Fruit fly (Drosophila melanogaster) Kc167 (cell line): ENCODE measurements around the gene TotM.

Experiments
- Myc ChIP-seq: fragments of >200 bp; optimal IDR thresholded peaks from 2 replicates; lab custom pipeline; 2017; ENCODE audit warnings: missing external identifiers
- Sin3A ChIP-seq: fragments of >200 bp; optimal IDR thresholded peaks from 2 replicates; lab custom pipeline; 2018; ENCODE audit warnings: missing external identifiers
- h ChIP-seq: fragments of >200 bp; optimal IDR thresholded peaks from 3 replicates; lab custom pipeline; 2018; ENCODE audit warnings: missing external identifiers
- insv ChIP-seq: fragments of >200 bp; optimal IDR thresholded peaks from 3 replicates; lab custom pipeline; 2018; ENCODE audit warnings: missing external identifiers
- psq ChIP-seq: fragments of >200 bp; optimal IDR thresholded peaks from 2 replicates; lab custom pipeline; 2017; ENCODE audit warnings: missing external identifiers
- ttk ChIP-seq: sonication (Bioruptor generic); optimal IDR thresholded peaks from 2 replicates; lab custom pipeline; 2017; ENCODE audit warnings: missing external identifiers

Gene TotM

dm6 chr2L:5294392-5295244 is 35.0 kb upstream of the TotM start:
- no peak for TF ChIP-seq h (lab: Kevin White, UChicago)
- TF ChIP-seq Myc, result no peak
- TF ChIP-seq insv (lab: Kevin White, UChicago), result no peak
- no peak for TF ChIP-seq ttk (lab: Kevin White, UChicago)
- no peak for TF ChIP-seq psq
- TF ChIP-seq Sin3A (lab: Kevin White, UChicago), result no peak

- TF ChIP-seq ttk (lab: Kevin White, UChicago) (no peak), Sin3A (lab: Kevin White, UChicago) (no peak), Myc (no peak), insv (lab: Kevin White, UChicago) (no peak), h (lab: Kevin White, UChicago) (no peak), psq (no peak)
Measured at dm6 chr2L:5295245-5295572, 34.4 kb upstream of the TotM start.

dm6 chr2L:5296672-5297288 is 32.9 kb upstream of the TotM start:
- no peak for TF ChIP-seq ttk (lab: Kevin White, UChicago)
- no peak for TF ChIP-seq Myc
- TF ChIP-seq insv (lab: Kevin White, UChicago), result no peak
- no peak for TF ChIP-seq psq
- no peak for TF ChIP-seq Sin3A (lab: Kevin White, UChicago)
- no peak for TF ChIP-seq h (lab: Kevin White, UChicago)

dm6 chr2L:5297289-5297960 is 32.2 kb upstream of the TotM start:
- no peak for TF ChIP-seq Sin3A (lab: Kevin White, UChicago)
- TF ChIP-seq psq, result no peak
- no peak for TF ChIP-seq insv (lab: Kevin White, UChicago)
- no peak for TF ChIP-seq Myc
- no peak for TF ChIP-seq h (lab: Kevin White, UChicago)
- no peak for TF ChIP-seq ttk (lab: Kevin White, UChicago)

dm6 chr2L:5297961-5298311 is 31.7 kb upstream of the TotM start:
- TF ChIP-seq insv (lab: Kevin White, UChicago), result no peak

- no peak for TF ChIP-seq insv (lab: Kevin White, UChicago)
- no peak for TF ChIP-seq h (lab: Kevin White, UChicago)
- TF ChIP-seq Sin3A (lab: Kevin White, UChicago), result no peak
- no peak for TF ChIP-seq psq
- TF ChIP-seq ttk (lab: Kevin White, UChicago), result no peak
- no peak for TF ChIP-seq Myc
Measured at dm6 chr2L:5298978-5299627, 30.6 kb upstream of the TotM start.

dm6 chr2L:5299628-5299986 is 30.1 kb upstream of the TotM start:
- TF ChIP-seq h (lab: Kevin White, UChicago) (no peak), Sin3A (lab: Kevin White, UChicago) (no peak), Myc (no peak), ttk (lab: Kevin White, UChicago) (no peak), psq (no peak), insv (lab: Kevin White, UChicago) (no peak)

- TF ChIP-seq h (lab: Kevin White, UChicago), result no peak
- no peak for TF ChIP-seq ttk (lab: Kevin White, UChicago)
- no peak for TF ChIP-seq psq
- TF ChIP-seq insv (lab: Kevin White, UChicago), result no peak
- TF ChIP-seq Myc, result no peak
- no peak for TF ChIP-seq Sin3A (lab: Kevin White, UChicago)
Measured at dm6 chr2L:5300237-5300668, 29.4 kb upstream of the TotM start.

dm6 chr2L:5300785-5301616 is 28.7 kb upstream of the TotM start:
- TF ChIP-seq h (lab: Kevin White, UChicago), result no peak
- TF ChIP-seq ttk (lab: Kevin White, UChicago), result no peak
- TF ChIP-seq insv (lab: Kevin White, UChicago), result no peak
- no peak for TF ChIP-seq Sin3A (lab: Kevin White, UChicago)
- no peak for TF ChIP-seq Myc
- no peak for TF ChIP-seq psq

- no peak for TF ChIP-seq Myc
- TF ChIP-seq h (lab: Kevin White, UChicago), result no peak
Measured at dm6 chr2L:5302284-5302683, 27.4 kb upstream of the TotM start.

- TF ChIP-seq h (lab: Kevin White, UChicago), result no peak
- TF ChIP-seq Sin3A (lab: Kevin White, UChicago), result no peak
- no peak for TF ChIP-seq psq
- TF ChIP-seq Myc, result no peak
- no peak for TF ChIP-seq ttk (lab: Kevin White, UChicago)
- no peak for TF ChIP-seq insv (lab: Kevin White, UChicago)
Measured at dm6 chr2L:5302692-5303043, 27.0 kb upstream of the TotM start.
